Fruit fly (Drosophila melanogaster): ENCODE measurements around the gene Naa30B.

Naa30B gene

DNA sequence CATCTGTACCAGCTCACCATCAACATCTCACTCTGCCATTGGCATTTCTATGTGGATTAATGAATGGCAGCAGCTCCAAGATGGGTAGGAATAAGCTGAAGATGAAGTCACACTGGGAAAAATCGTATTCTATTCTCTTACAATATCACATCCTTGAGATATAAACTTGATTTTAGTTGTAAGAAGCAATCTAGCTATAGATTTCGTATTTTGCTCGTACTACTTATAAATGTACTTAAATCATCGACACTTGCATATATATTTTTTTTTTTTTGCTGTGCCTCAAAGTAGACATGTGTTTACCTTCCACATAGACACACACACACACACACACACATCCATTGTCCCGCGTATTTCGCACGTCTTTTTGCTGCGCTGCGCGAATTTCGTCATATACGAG lies 47.4 kb downstream of the Naa30B start (continued):
- TF ChIP-seq otp (GFP tag; IDR thresholded peaks at IDR 0.05) (peak; percentile 14; the same call in 1 of the 3 replicates), CG8924 (tag; optimal IDR thresholded peaks at IDR 0.05) (no peak), zfh1 (GFP tag; IDR thresholded peaks at IDR 0.05) (peak; percentile 64; the same call in 2 of the 3 replicates), vvl (GFP tag; IDR thresholded peaks at IDR 0.05) (peak; percentile 23; the same call in 1 of the 2 replicates), vfl (GFP tag; optimal IDR thresholded peaks at IDR 0.05) (no peak), phol (tag; optimal IDR thresholded peaks at IDR 0.05) (no peak), org-1 (GFP tag; optimal IDR thresholded peaks at IDR 0.05) (no peak), CG4730 (GFP tag; IDR thresholded peaks at IDR 0.05) (0 out of 2 replicates have a peak, but pooled peaks have one; percentile 14), row (GFP tag; IDR thresholded peaks at IDR 0.05) (0 out of 3 replicates have a peak, but pooled peaks have one; percentile 16), sisA (GFP tag; IDR thresholded peaks at IDR 0.05) (peak; percentile 29; the same call in 1 of the 2 replicates), CG10959 (GFP tag; IDR thresholded peaks at IDR 0.05) (no peak), CG7357 (GFP tag; IDR thresholded peaks at IDR 0.05) (no peak), Blimp-1 (GFP tag; optimal IDR thresholded peaks at IDR 0.05) (peak; percentile 10), Hr39 (optimal IDR thresholded peaks at IDR 0.05) (no peak), gce (GFP tag; IDR thresholded peaks at IDR 0.05) (0 out of 3 replicates have a peak, but pooled peaks have one; percentile 40), CG10979 (tag; optimal IDR thresholded peaks at IDR 0.05) (peak; percentile 43), ato (GFP tag; IDR thresholded peaks at IDR 0.05; ENCODE audit: partially characterized antibody) (no peak), en (GFP tag; optimal IDR thresholded peaks at IDR 0.05) (no peak), Xrp1 (GFP tag; IDR thresholded peaks at IDR 0.05) (peak; percentile 61; the same call in 1 of the 2 replicates), CG17361 (GFP tag; IDR thresholded peaks at IDR 0.05) (peak; percentile 48; the same call in 2 of the 3 replicates), caup (GFP tag; optimal IDR thresholded peaks at IDR 0.05; ENCODE audit: severe bottlenecking) (no peak), Ada2b (GFP tag; IDR thresholded peaks at IDR 0.05) (no peak), hb (GFP tag; IDR thresholded peaks at IDR 0.05; ENCODE audit: partially characterized antibody) (no peak), CG31388 (GFP tag; optimal IDR thresholded peaks at IDR 0.05) (no peak), run (tag; optimal IDR thresholded peaks at IDR 0.05) (no peak), MBD-R2 (GFP tag; IDR thresholded peaks at IDR 0.05) (no peak), CG8089 (GFP tag; optimal IDR thresholded peaks at IDR 0.05) (no peak), Camta (GFP tag; optimal IDR thresholded peaks at IDR 0.05) (peak; percentile 25), CG32772 (GFP tag; IDR thresholded peaks at IDR 0.05) (0 out of 2 replicates have a peak, but pooled peaks have one; percentile 20), CG12744 (GFP tag; optimal IDR thresholded peaks at IDR 0.05) (no peak), D19B (GFP tag; optimal IDR thresholded peaks at IDR 0.05) (no peak), Tbp (GFP tag; optimal IDR thresholded peaks at IDR 0.05) (no peak), CG1832 (GFP tag; optimal IDR thresholded peaks at IDR 0.05) (no peak), Lim3 (GFP tag; IDR thresholded peaks at IDR 0.05) (no peak), pum (GFP tag; optimal IDR thresholded peaks at IDR 0.05) (peak; percentile 30), btn (GFP tag; optimal IDR thresholded peaks at IDR 0.05) (no peak), trh (GFP tag; optimal IDR thresholded peaks at IDR 0.05) (no peak), slp2 (GFP tag; optimal IDR thresholded peaks at IDR 0.05) (no peak), Fer3 (tag; optimal IDR thresholded peaks at IDR 0.05) (no peak), Hand (GFP tag; optimal IDR thresholded peaks at IDR 0.05) (no peak), croc (GFP tag; conservative IDR thresholded peaks at IDR 0.05) (peak; percentile 28; the same call in 2 of the 3 replicates), Mrtf (GFP tag; IDR thresholded peaks at IDR 0.05) (peak; percentile 8; the same call in 1 of the 3 replicates), CG18262 (tag; optimal IDR thresholded peaks at IDR 0.05) (peak; percentile 62), dysf (GFP tag; IDR thresholded peaks at IDR 0.05) (peak; percentile 36; the same call in 1 of the 3 replicates), lmd (GFP tag; IDR thresholded peaks at IDR 0.05) (peak; percentile 22; the same call in 1 of the 2 replicates), bsh (GFP tag; optimal IDR thresholded peaks at IDR 0.05) (peak in 1 of 2 experiments; percentile 47), rib (GFP tag; IDR thresholded peaks at IDR 0.05) (no peak), Ptx1 (GFP tag; IDR thresholded peaks at IDR 0.05) (0 out of 2 replicates have a peak, but pooled peaks have one; percentile 17), tll (GFP tag; optimal IDR thresholded peaks at IDR 0.05) (no peak), CG6689 (GFP tag; IDR thresholded peaks at IDR 0.05) (peak; percentile 46), sc (optimal IDR thresholded peaks at IDR 0.05) (no peak), sc (GFP tag; optimal IDR thresholded peaks at IDR 0.05) (no peak)

Measured in whole organism, embryonic.